Worm (Caenorhabditis elegans): Measurements from ENCODE around the gene ash-2.

ash-2 gene

DNA sequence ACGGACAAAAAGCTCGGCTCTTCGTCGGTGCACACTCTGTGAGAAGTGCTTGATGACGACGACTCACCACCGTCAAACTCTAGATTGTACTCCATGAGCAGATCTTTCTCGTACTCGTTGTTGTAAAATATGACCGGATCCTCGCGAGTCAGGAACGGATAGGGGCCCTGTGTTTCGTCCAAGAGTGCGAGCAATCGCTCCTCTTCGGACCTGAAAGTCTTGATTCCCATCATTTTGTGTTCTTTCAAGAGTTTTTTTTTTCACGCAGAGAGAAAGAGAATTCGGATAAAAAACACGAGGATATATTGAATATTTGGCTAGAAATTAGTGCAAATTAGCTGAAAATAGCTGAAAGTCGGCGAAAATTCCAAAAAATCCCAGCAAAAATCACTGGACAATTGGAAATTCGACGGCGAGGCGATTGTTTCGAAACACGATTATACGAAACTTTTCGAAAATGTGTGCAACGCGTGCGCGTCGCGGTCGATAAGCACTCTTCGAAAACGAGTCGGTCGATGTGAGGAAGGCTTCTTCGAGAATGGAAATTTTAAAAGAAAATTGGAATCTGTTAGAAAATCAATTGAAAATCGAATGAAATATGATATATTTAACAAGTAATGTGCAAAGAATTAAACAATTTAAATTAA is at the start of gene ash-2, which contains the start of gene Y17G7B.20:
Gene ash-2, plus strand, starts transcription at position 390 of the 647 bp plus-strand sequence.
Gene Y17G7B.20, minus strand, starts transcription at position 396 of the 647 bp plus-strand sequence.
- TF ChIP-seq lin-35 (GFP tag; optimal IDR thresholded peaks at IDR 0.05), result peak; percentile 42 to 54
- 0 out of 2 replicates have a peak, but pooled peaks have one; percentile 19 for TF ChIP-seq grh-1 (GFP tag; IDR thresholded peaks at IDR 0.05)
- no peak for TF ChIP-seq ztf-4 (tag; optimal IDR thresholded peaks at IDR 0.05)
- peak in 1 of 3 experiments; percentile 35 for TF ChIP-seq dpl-1 (GFP tag; optimal IDR thresholded peaks at IDR 0.05)
- no peak for TF ChIP-seq nhr-77 (tag; optimal IDR thresholded peaks at IDR 0.05)
- peak; percentile 16 for TF ChIP-seq unc-130 (tag; optimal IDR thresholded peaks at IDR 0.05)
- no peak for TF ChIP-seq pax-3 (tag; optimal IDR thresholded peaks at IDR 0.05)
- no peak for TF ChIP-seq mdl-1 (tag; optimal IDR thresholded peaks at IDR 0.05)
- TF ChIP-seq ama-1 (optimal IDR thresholded peaks at IDR 0.05), result no peak
- TF ChIP-seq skn-1 (tag; optimal IDR thresholded peaks at IDR 0.05), result peak; percentile 29
- TF ChIP-seq efl-1 (optimal IDR thresholded peaks at IDR 0.05), result peak in 1 of 2 experiments; percentile 42
- TF ChIP-seq efl-1 (GFP tag; optimal IDR thresholded peaks at IDR 0.05 in 1 of 2), result peak in 1 of 2 experiments; percentile 47
- peak; percentile 25 for TF ChIP-seq mep-1 (tag; optimal IDR thresholded peaks at IDR 0.05)
- TF ChIP-seq zag-1 (tag; optimal IDR thresholded peaks at IDR 0.05), result no peak
- TF ChIP-seq snpc-4 (tag; optimal IDR thresholded peaks at IDR 0.05), result no peak
- TF ChIP-seq rnt-1 (tag; optimal IDR thresholded peaks at IDR 0.05), result peak; percentile 46
- TF ChIP-seq ceh-8 (GFP tag; optimal IDR thresholded peaks at IDR 0.05), result no peak
- no peak for TF ChIP-seq fos-1 (tag; optimal IDR thresholded peaks at IDR 0.05)
- TF ChIP-seq unc-86 (tag; optimal IDR thresholded peaks at IDR 0.05), result no peak
- peak; percentile 54 to 81 (median 59) for TF ChIP-seq ceh-82 (tag; optimal IDR thresholded peaks at IDR 0.05)

- TF ChIP-seq nhr-47 (tag; optimal IDR thresholded peaks at IDR 0.05), result no peak
- TF ChIP-seq alr-1 (tag; optimal IDR thresholded peaks at IDR 0.05; ENCODE audit: borderline replicate concordance), result no peak
- TF ChIP-seq rnt-1 (tag; optimal IDR thresholded peaks at IDR 0.05), result no peak
- TF ChIP-seq nhr-77 (tag; optimal IDR thresholded peaks at IDR 0.05), result no peak
- no peak for TF ChIP-seq tbx-2 (tag; optimal IDR thresholded peaks at IDR 0.05)
- TF ChIP-seq nhr-237 (tag; optimal IDR thresholded peaks at IDR 0.05), result no peak
- no peak for TF ChIP-seq ces-1 (GFP tag; optimal IDR thresholded peaks at IDR 0.05)
- TF ChIP-seq C04F5.9 (tag; optimal IDR thresholded peaks at IDR 0.05), result no peak
- no peak for TF ChIP-seq efl-1 (optimal IDR thresholded peaks at IDR 0.05)
- TF ChIP-seq efl-1 (GFP tag; optimal IDR thresholded peaks at IDR 0.05 in 1 of 2), result no peak
- TF ChIP-seq nhr-28 (tag; optimal IDR thresholded peaks at IDR 0.05), result no peak
- TF ChIP-seq ceh-63 (GFP tag; optimal IDR thresholded peaks at IDR 0.05), result no peak
- no peak for TF ChIP-seq ceh-82 (tag; optimal IDR thresholded peaks at IDR 0.05)
- no peak for TF ChIP-seq hlh-17 (GFP tag; optimal IDR thresholded peaks at IDR 0.05; ENCODE audit: borderline replicate concordance)
- TF ChIP-seq pax-3 (tag; optimal IDR thresholded peaks at IDR 0.05), result no peak
- TF ChIP-seq fkh-4 (tag; optimal IDR thresholded peaks at IDR 0.05; ENCODE audit: borderline replicate concordance), result no peak
Measured at ce11 chrII:11930132-11930531, 49.5 kb upstream of the ash-2 start.

DNA sequence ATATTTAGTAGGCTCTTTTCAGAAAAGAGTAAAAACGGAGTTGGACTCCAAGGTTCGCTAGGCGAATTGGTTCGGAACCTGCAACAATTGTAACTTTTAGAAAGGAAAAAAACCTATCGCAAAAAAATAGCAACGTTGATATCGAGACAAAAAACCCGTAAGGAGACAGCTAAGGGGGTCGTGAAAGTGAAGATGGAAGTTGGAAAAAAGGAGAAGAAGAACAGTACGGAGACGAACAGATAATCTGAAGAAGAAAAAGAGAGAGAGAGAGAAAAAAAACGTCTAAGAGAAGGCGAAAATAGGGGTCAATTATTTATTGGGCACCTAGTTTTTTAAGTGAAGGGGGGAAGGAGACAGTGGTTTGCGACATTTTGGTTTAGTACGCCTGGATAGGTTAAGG is 44.4 kb upstream of the ash-2 start, which contains the start of gene lin-29:
Gene lin-29, minus strand, starts transcription at position 78 of the 400 bp plus-strand sequence.
- TF ChIP-seq blmp-1 (tag; optimal IDR thresholded peaks at IDR 0.05) (peak; percentile 73), unc-98 (GFP tag; IDR thresholded peaks at IDR 0.05) (no peak)

DNA sequence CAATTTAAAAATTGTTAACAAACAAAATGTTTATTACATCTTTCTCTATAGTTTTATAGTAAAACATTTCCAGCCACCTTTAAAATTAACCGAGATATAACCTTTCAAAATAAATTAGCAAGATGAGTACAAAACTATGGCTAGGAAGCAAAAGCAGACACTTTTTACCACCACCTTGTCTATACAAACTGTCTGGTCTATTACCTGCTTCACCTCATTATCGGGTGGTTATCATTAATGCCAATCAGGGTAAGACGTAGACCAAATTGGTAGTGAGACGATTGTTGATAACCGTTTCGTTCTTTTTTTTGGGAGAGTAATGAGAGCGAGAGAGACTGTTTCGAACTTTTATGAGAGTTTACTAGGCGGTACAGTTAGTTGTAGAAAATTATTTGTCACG is 43.2 kb upstream of the ash-2 start:
- TF ChIP-seq tlp-1 (tag; optimal IDR thresholded peaks at IDR 0.05) (no peak), hlh-4 (tag; optimal IDR thresholded peaks at IDR 0.05) (no peak), aly-2 (tag; optimal IDR thresholded peaks at IDR 0.05) (no peak), nhr-71 (tag; optimal IDR thresholded peaks at IDR 0.05) (no peak), efl-1 (optimal IDR thresholded peaks at IDR 0.05) (no peak), efl-1 (GFP tag; optimal IDR thresholded peaks at IDR 0.05 in 1 of 2) (peak in 1 of 2 experiments; percentile 66)

Data from whole organism, L1 larva.